Worm (Caenorhabditis elegans): ENCODE data around the gene M163.8.

DNA sequence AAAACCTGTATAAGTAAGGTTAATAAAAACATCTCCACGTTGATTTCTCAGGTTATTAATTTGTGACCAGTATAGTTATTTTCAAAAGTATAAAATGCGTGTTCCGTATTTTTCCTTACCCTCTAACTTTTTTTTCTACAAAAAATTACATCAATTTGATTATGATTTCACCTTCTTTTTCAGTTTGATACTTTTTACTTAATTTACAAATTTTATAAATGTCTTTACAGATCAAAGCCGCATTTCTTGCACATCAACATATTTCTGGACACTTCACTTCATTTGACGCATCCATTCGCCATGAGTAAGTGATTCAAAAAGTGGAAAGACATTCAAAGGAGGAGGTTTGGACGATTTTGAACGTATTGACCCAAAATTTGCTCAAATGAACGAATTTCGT, 24.5 kb upstream of the M163.8 start, which contains the start of gene Y66C5A.2:
- TF ChIP-seq nhr-11 (tag; optimal IDR thresholded peaks at IDR 0.05), result no peak
- no peak for TF ChIP-seq lin-39 (tag; optimal IDR thresholded peaks at IDR 0.05)
- TF ChIP-seq fos-1 (tag; optimal IDR thresholded peaks at IDR 0.05), result no peak

Data from whole organism, L4 larva.